Fruit fly (Drosophila melanogaster) whole organism, wandering third instar larva: ENCODE measurements around the gene CG31600.

Experiments
- Dif ChIP-seq: fragments of 200-275, 200-300 bp; sonication (Bioruptor generic); optimal IDR thresholded peaks from 2 replicates; lab custom pipeline; 2018; ENCODE audit warnings: missing biosample characterization, missing genetic modification characterization; ENCODE audit not compliant: partially characterized antibody
- brk ChIP-seq: fragments of 200-800 bp; sonication (Bioruptor generic); optimal IDR thresholded peaks from 2 replicates; lab custom pipeline; 2016; ENCODE audit warnings: missing biosample characterization, mild to moderate bottlenecking, missing genetic modification characterization
- dmrt93B ChIP-seq: fragments of 200-800 bp; sonication (Bioruptor generic); optimal IDR thresholded peaks from 2 replicates; lab custom pipeline; 2018; ENCODE audit warnings: missing biosample characterization, mild to moderate bottlenecking, missing genetic modification characterization
- dsf ChIP-seq: sonication (Bioruptor generic); optimal IDR thresholded peaks from 2 replicates; lab custom pipeline; 2016; ENCODE audit warnings: missing biosample characterization, missing genetic modification characterization, borderline replicate concordance
- h ChIP-seq: fragments of 200-800 bp; sonication (Bioruptor generic); optimal IDR thresholded peaks from 3 replicates; lab custom pipeline; 2016; ENCODE audit warnings: missing biosample characterization, mild to moderate bottlenecking, missing genetic modification characterization
- pan ChIP-seq: fragments of >200 bp; optimal IDR thresholded peaks from 2 replicates; lab custom pipeline; 2017
- woc ChIP-seq: sonication (Bioruptor generic); optimal IDR thresholded peaks from 2 replicates; lab custom pipeline; 2016; ENCODE audit warnings: missing biosample characterization, mild to moderate bottlenecking, missing genetic modification characterization

- TF ChIP-seq dsf (GFP tag; lab: Kevin White, UChicago) (no peak), Dif (GFP tag; lab: Kevin White, UChicago) (no peak), dmrt93B (no peak), brk (GFP tag; lab: Kevin White, UChicago) (no peak), woc (GFP tag; lab: Kevin White, UChicago) (no peak), h (no peak), pan (lab: Kevin White, UChicago) (no peak)
Measured at dm6 chr2L:21905989-21906388, 9.2 kb downstream of the CG31600 start, which contains the start of gene CG1428.
